Fruit fly (Drosophila melanogaster) whole organism, adult: ENCODE data around the gene Osi10a.

Source experiments
- CG14711 ChIP-seq: fragments of 200-800 bp; sonication (Bioruptor generic); optimal IDR thresholded peaks from 2 replicates; lab custom pipeline; 2018; ENCODE audit warnings: missing biosample characterization, mild to moderate bottlenecking, missing genetic modification characterization, moderate library complexity
- CG1620 ChIP-seq: fragments of 200-800 bp; sonication (Bioruptor generic); optimal IDR thresholded peaks from 2 replicates; lab custom pipeline; 2016; ENCODE audit warnings: missing biosample characterization, missing genetic modification characterization
- CG7101 ChIP-seq: fragments of 200-800 bp; sonication (Bioruptor generic); optimal IDR thresholded peaks from 2 replicates; lab custom pipeline; 2018; ENCODE audit warnings: missing biosample characterization, mild to moderate bottlenecking, missing genetic modification characterization, moderate library complexity
- Crg-1 ChIP-seq: fragments of 200-800 bp; sonication (Bioruptor generic); optimal IDR thresholded peaks from 2 replicates; lab custom pipeline; 2016; ENCODE audit warnings: missing biosample characterization, missing genetic modification characterization
- Hr96 ChIP-seq: fragments of 200-800 bp; sonication (Bioruptor generic); optimal IDR thresholded peaks from 2 replicates; lab custom pipeline; 2016; ENCODE audit warnings: missing biosample characterization, missing genetic modification characterization
- kay ChIP-seq: fragments of 200-800 bp; sonication (Bioruptor generic); peaks from one replicate; lab custom pipeline; 2016; ENCODE audit warnings: missing biosample characterization, missing genetic modification characterization, borderline replicate concordance
- pad ChIP-seq: fragments of 200-800 bp; sonication (Bioruptor generic); optimal IDR thresholded peaks from 3 replicates; lab custom pipeline; 2017; ENCODE audit warnings: missing biosample characterization, missing genetic modification characterization, mild to moderate bottlenecking, moderate library complexity, missing genetic modification reagents
- tj ChIP-seq: fragments of 200-800 bp; sonication (Bioruptor generic); optimal IDR thresholded peaks from 3 replicates; lab custom pipeline; 2017; ENCODE audit warnings: missing biosample characterization, mild to moderate bottlenecking, missing genetic modification characterization, moderate library complexity

- TF ChIP-seq kay (GFP tag; lab: Kevin White, UChicago), result no peak
- no peak for TF ChIP-seq Crg-1 (GFP tag; lab: Kevin White, UChicago)
- no peak for TF ChIP-seq tj
- TF ChIP-seq Hr96 (GFP tag; lab: Kevin White, UChicago), result no peak
- TF ChIP-seq CG1620 (GFP tag; lab: Kevin White, UChicago), result no peak
- TF ChIP-seq pad (GFP tag; lab: Kevin White, UChicago), result no peak
- no peak for TF ChIP-seq CG7101 (tag; lab: Kevin White, UChicago)
- TF ChIP-seq CG14711 (tag; lab: Kevin White, UChicago), result no peak
Observed at dm6 chr3R:6278231-6278630, 14.5 kb downstream of the Osi10a start, which contains the start of gene Osi12.
